Worm (Caenorhabditis elegans) whole organism, L4/young adult: ENCODE measurements around the gene cnc-10.

Source experiments
- W03F9.2 ChIP-seq: fragments of 150-350 bp; optimal IDR thresholded peaks from 2 replicates; lab custom pipeline; 2014; ENCODE audit warnings: missing biosample characterization, missing genetic modification characterization
- dao-5 ChIP-seq: sonication (generic microtip); optimal IDR thresholded peaks from 2 replicates; lab custom pipeline; 2016; ENCODE audit warnings: missing genotype, missing genetic modification characterization, moderate library complexity, missing compliant biosample characterization
- him-1 ChIP-seq: sonication (generic microtip); optimal IDR thresholded peaks from 2 replicates; lab custom pipeline; 2016; ENCODE audit warnings: missing genotype, missing genetic modification reagents, missing genetic modification characterization, missing compliant biosample characterization

Gene cnc-10

DNA sequence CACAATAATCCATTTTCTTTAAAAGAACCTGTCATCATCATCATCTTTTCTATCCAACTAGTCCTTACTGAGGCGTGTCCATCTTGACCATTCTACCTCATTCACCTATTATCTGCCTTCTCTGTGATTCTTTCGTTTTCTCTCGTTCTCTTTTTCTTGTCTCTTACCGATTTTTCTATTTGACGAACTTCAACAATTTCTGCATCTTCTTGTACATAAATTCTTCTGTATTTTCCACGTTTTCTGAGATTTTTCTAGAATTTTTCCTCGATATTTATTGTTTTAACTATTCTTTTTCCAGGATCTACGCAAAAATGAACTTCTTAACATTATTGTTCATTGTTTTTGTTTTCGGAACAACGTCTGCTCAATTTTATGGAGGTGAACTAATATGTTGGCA is at the start of gene cnc-10:
TSS of gene cnc-10 (plus strand) at position 301 of the 400 bp plus-strand sequence.
- no peak for TF ChIP-seq him-1 (tag; lab: Kevin White, UChicago)
- TF ChIP-seq dao-5 (tag; lab: Kevin White, UChicago), result no peak
- TF ChIP-seq W03F9.2 (tag; lab: Kevin White, UChicago), result no peak

DNA sequence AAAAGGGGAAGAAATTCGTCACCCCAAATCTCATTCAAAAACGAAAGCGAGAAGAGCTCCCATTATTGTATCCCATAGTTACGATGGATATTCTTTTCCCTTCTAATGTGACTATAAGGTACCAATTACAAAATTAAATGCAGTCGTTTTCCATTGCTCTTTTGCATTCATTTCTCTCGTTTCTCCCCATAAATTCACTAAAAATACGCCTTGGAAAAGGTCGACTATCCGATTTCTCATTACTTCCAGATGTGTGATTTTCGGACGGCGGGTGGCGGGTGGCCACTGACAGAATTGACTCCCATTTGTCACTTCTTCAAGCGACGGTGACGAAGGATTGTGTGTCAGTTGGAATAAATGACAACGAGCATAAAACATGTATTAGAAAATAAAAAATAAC is 49.5 kb upstream of the cnc-10 start:
- TF ChIP-seq dao-5 (tag; lab: Kevin White, UChicago) (no peak), W03F9.2 (tag; lab: Kevin White, UChicago) (no peak), him-1 (tag; lab: Kevin White, UChicago) (no peak)

DNA sequence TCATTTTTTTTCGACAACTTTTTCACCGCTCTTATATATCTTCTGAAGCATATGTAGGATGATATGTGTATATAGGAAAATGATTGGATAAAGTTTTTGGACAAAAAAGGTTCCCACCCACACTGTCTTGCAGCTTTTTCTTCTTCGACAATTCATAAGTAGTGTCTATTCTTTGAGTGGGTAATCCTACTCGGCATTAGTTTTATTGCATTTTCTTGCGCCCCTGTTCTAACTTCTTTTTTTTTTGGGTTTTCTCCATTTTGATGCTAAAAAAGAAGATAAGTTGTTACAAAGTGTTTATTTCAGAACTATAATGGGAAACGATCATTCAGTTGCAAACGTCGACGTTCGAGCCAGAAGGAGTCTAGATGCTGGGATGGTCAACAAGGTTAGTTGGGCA is 48.7 kb upstream of the cnc-10 start, which contains the start of gene glb-3:
TSS of gene glb-3 (plus strand) at position 301 of the 400 bp plus-strand sequence.
- TF ChIP-seq W03F9.2 (tag; lab: Kevin White, UChicago) (no peak), dao-5 (tag; lab: Kevin White, UChicago) (no peak), him-1 (tag; lab: Kevin White, UChicago) (no peak)

DNA sequence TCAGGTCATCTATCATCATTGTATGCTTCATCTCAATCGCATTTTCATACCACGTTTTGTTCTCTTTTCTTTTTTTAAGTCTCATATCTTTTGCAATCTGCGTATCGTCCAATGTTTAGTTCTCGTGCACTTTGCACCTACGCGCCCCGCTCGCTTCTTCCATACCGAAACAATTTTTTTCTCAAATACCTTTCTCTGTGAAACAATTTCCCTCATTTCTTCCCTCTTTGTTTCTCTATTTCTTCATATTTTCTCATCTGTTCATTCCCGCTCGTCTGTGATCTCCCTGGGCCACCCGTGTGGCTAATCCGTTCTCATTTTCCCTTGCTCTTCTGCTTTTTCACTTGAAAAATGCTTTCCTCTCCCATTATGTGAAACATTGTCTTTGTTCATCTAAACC is 42.7 kb upstream of the cnc-10 start:
- no peak for TF ChIP-seq dao-5 (tag; lab: Kevin White, UChicago)
- no peak for TF ChIP-seq W03F9.2 (tag; lab: Kevin White, UChicago)
- no peak for TF ChIP-seq him-1 (tag; lab: Kevin White, UChicago)

DNA sequence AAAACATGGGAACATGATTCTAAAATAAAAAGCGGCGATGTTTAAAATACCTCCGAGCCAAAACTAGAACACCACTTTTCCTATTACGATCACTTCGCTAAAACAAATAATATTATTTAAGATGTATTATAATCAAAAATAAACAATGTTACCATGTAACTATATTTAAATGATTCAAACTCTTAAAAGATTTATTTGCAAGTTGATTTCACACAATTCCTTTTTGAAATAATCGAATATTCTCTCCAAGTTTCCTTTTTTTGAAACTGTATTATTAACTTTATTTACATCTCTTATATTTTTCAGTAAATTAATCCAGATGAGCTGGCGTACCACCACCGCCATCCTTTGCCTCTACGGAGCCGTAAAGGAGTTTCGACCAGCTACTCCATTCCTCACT is 41.8 kb upstream of the cnc-10 start, which contains the start of gene folt-1:
TSS of gene folt-1 (plus strand) at position 301 of the 400 bp plus-strand sequence.
- no peak for TF ChIP-seq dao-5 (tag; lab: Kevin White, UChicago)
- no peak for TF ChIP-seq W03F9.2 (tag; lab: Kevin White, UChicago)
- TF ChIP-seq him-1 (tag; lab: Kevin White, UChicago), result no peak

DNA sequence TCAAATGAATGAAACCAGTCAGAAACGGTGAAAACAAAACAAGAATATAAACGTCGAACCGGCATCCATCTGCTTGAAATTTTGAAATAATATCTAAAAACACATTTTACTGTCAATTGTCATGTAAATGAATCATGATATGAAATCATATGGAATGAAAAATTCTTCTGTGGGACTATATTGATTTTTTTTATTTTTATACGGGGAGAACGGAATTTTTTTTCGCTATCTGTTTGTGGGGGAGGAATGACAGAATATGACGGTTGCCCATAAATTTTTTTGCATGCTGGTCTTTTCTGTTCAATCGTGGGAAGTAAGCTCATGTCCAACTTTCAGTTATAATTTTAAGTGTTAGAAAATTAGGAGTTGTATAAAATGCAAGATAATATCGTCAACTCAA is 38.3 kb upstream of the cnc-10 start, which contains the start of gene C06H2.7:
TSS of gene C06H2.7 (minus strand) at position 101 of the 400 bp plus-strand sequence.
- TF ChIP-seq him-1 (tag; lab: Kevin White, UChicago), result no peak
- TF ChIP-seq W03F9.2 (tag; lab: Kevin White, UChicago), result no peak
- TF ChIP-seq dao-5 (tag; lab: Kevin White, UChicago), result no peak

DNA sequence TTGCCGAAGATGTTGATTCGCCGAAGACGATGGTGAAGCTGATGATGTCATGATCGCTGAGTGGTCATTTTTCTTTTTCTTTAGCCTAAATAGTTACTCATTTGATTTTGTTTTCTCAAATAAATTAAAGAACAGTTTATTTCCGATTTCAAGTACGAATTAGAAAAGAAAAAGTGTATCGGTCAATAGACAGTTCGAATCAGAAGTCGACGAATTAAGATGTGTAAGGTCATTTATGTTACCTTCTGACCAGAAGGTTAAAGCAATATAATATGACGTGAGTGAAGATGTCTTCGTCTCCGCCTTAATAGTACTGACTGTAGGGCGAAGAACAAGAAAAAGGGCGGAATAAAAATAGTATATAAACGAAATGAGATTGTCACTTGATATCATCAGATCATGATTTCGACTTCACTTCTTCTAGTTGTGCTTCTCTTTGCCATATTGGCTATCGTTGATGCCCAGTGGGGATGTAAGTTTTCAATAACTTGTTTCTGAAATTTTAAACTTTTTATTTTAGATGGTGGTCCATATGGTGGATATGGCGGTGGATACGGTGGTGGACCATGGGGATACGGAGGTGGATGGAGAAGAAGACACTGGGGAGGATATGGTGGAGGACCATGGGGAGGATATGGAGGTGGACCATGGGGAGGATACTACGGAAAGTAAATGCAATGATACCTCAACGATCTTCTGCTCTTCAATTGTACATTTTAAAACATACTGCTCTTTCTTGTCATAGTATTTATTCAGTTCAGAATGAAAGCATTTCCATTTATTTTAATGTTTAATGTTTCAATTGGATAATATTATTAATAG is 35.9 kb upstream of the cnc-10 start, which contains the start of the genes T19C4.24 and nlp-33:
TSS of gene T19C4.24 (minus strand) at position 51 of the 822 bp plus-strand sequence.
TSS of gene nlp-33 (plus strand) at position 389 of the 822 bp plus-strand sequence.
- TF ChIP-seq dao-5 (tag; lab: Kevin White, UChicago) (no peak), W03F9.2 (tag; lab: Kevin White, UChicago) (no peak), him-1 (tag; lab: Kevin White, UChicago) (no peak)

DNA sequence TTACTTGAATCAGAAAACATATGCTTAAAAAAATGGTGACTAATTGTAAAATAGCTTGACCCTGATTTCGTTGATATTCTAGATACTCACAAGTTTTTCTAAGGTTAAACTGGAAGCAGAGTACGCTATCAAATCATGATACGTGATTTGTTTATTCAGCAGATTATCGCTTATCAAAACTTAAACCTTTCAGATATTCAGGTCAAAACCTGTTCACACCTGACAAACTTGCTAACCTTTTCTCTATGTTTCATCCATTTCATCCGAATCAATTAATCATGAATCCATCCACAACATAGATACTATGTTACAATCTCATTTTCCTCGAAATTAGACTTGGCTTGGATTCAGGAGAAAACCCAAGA is 35.3 kb upstream of the cnc-10 start:
- TF ChIP-seq dao-5 (tag; lab: Kevin White, UChicago) (no peak), him-1 (tag; lab: Kevin White, UChicago) (no peak), W03F9.2 (tag; lab: Kevin White, UChicago) (no peak)

DNA sequence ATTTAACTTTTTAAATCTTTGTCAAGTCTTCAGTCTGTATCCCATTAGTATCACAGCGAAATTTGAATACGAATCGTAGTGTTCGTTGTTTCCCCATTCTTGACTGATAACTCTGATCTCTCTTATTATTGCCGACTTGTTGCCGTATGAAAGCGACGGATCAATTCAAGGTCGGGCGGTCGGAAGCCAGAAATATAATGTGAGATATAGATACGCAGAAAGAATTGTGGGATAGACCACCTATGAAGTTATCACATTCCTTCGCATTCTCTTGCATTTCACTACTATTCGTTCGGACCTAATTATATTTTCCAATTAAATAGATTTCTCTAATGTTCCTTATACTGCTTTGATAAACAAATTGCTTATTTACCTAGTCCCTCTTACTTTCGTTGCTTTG is 34.1 kb upstream of the cnc-10 start:
- TF ChIP-seq dao-5 (tag; lab: Kevin White, UChicago) (no peak), W03F9.2 (tag; lab: Kevin White, UChicago) (no peak), him-1 (tag; lab: Kevin White, UChicago) (no peak)

DNA sequence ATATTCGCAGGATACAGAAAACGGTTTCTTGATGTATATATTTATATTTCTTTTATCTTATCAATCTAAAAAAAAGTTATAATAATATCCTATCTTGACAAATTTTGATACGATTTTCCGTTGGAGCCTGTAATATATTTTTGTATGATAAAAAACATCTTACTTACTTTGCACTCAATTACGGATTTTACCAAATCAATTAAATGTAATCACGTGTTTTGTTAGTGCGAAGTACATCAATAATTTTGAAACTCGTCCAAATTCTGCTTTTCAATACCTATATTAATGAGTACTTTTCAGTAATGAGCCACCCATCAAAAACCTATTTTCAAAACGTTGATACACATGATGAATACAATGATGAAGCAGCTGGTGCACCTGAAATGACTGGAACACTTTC is 33.6 kb upstream of the cnc-10 start, which contains the start of gene T19C4.1:
TSS of gene T19C4.1 (plus strand) at position 301 of the 400 bp plus-strand sequence.
- TF ChIP-seq W03F9.2 (tag; lab: Kevin White, UChicago) (no peak), dao-5 (tag; lab: Kevin White, UChicago) (no peak), him-1 (tag; lab: Kevin White, UChicago) (no peak)

DNA sequence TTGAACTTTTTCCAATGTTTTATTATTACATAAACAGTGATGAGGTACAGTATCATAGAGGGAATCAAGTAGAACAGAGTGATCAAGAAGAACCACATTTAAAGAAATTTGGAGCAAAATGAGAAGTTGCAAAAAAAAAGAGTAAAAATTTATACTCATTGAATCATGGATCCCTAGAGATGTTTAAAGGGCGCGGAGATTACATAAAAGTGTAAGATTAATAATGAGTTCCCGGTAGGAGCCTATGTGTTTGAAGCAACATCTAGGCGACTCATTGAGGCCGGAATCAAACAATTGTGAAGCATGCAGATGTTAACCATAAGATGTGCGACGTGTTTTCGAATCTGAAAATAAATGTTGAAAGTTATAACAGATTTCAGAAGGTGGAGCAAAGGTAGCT is 30.7 kb upstream of the cnc-10 start, which contains the start of gene srg-39:
TSS of gene srg-39 (minus strand) at position 101 of the 400 bp plus-strand sequence.
- TF ChIP-seq dao-5 (tag; lab: Kevin White, UChicago) (no peak), him-1 (tag; lab: Kevin White, UChicago) (no peak), W03F9.2 (tag; lab: Kevin White, UChicago) (no peak)

DNA sequence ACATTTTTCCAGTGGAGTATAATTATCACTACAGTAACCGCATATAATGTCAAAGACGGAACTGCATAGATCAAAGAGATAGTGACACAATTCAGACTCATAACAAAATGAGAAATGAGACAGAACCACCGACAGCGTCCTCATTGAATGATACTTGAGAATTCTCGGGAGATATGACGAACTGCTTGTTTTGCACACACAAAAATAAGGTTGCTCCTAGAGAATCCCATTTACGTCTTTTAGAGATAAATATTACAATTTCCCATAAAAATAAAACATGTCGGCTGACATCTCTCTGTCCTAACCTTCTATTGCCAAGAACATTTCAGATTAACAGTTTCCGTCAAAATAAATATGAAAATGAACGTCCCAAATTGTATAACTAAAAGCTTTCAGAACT is 27.5 kb upstream of the cnc-10 start, which contains the start of gene srg-38:
TSS of gene srg-38 (minus strand) at position 101 of the 400 bp plus-strand sequence.
- TF ChIP-seq him-1 (tag; lab: Kevin White, UChicago), result no peak
- no peak for TF ChIP-seq dao-5 (tag; lab: Kevin White, UChicago)
- no peak for TF ChIP-seq W03F9.2 (tag; lab: Kevin White, UChicago)

DNA sequence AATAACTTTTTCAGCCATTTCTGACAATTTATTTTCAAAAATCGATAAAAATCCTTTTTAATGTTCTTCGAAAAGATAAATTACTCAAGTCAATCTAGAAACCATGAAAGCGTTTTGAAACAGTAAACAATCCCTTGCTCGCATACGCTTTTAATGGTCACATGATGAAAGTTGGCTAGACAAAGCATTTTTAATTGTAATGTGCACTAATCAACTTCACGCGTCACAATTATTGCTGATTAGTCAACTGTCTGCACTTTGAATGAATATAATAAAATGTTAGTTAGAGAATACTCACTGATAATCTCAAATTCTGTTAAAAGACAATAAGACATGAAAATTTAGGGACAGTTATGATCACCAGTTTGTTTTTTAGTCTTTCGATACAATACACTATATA is 26.4 kb upstream of the cnc-10 start:
- TF ChIP-seq W03F9.2 (tag; lab: Kevin White, UChicago), result no peak
- no peak for TF ChIP-seq him-1 (tag; lab: Kevin White, UChicago)
- no peak for TF ChIP-seq dao-5 (tag; lab: Kevin White, UChicago)
